Fruit fly (Drosophila melanogaster) whole organism, embryonic: ENCODE measurements around the gene CG6830.

Source experiments
- Abd-B ChIP-seq: fragments of 200-800 bp; sonication (Bioruptor generic); optimal IDR thresholded peaks from 2 replicates; lab custom pipeline; 2018; ENCODE audit warnings: missing biosample characterization, mild to moderate bottlenecking, missing genetic modification characterization, moderate library complexity
- B-H1 ChIP-seq: fragments of 200-800 bp; sonication (Bioruptor generic); IDR thresholded peaks from 3 replicates; pipeline ENCODE4 v1.3.6; 2022; ENCODE audit warnings: missing biosample characterization, missing genetic modification characterization
- Bdp1 ChIP-seq: fragments of 200-800 bp; sonication (Bioruptor generic); optimal IDR thresholded peaks from 3 replicates; lab custom pipeline; 2016; ENCODE audit warnings: missing biosample characterization, missing genetic modification characterization
- CG10543 ChIP-seq: fragments of 200-800 bp; sonication (Bioruptor generic); optimal IDR thresholded peaks from 3 replicates; lab custom pipeline; 2017; ENCODE audit warnings: missing biosample characterization, mild to moderate bottlenecking, missing genetic modification characterization, moderate library complexity
- CG10979 ChIP-seq: fragments of 200-800 bp; sonication (Bioruptor generic); optimal IDR thresholded peaks from 2 replicates; lab custom pipeline; 2018; ENCODE audit warnings: missing biosample characterization, mild to moderate bottlenecking, missing genetic modification characterization, moderate library complexity
- CG11695 ChIP-seq: fragments of 200-800 bp; sonication (Bioruptor generic); IDR thresholded peaks from 3 replicates; pipeline ENCODE4 v1.3.6; 2022; ENCODE audit warnings: missing biosample characterization, missing genetic modification characterization
- CG13894 ChIP-seq: fragments of 200-800 bp; sonication (Bioruptor generic); optimal IDR thresholded peaks from 3 replicates; lab custom pipeline; 2018; ENCODE audit warnings: missing biosample characterization, mild to moderate bottlenecking, missing genetic modification characterization, moderate library complexity
- CG15011 ChIP-seq: fragments of 200-800 bp; sonication (Bioruptor generic); optimal IDR thresholded peaks from 3 replicates; lab custom pipeline; 2018; ENCODE audit warnings: missing biosample characterization, mild to moderate bottlenecking, missing genetic modification characterization
- CG15073 ChIP-seq: fragments of 200-800 bp; sonication (Bioruptor generic); optimal IDR thresholded peaks from 2 replicates; lab custom pipeline; 2016; ENCODE audit warnings: missing biosample characterization, missing genetic modification characterization
- CG17612 ChIP-seq: fragments of 200-800 bp; sonication (Bioruptor generic); IDR thresholded peaks from 2 replicates; pipeline ENCODE4 v1.3.6; 2022; ENCODE audit warnings: missing biosample characterization, missing genetic modification characterization
- CG2712 ChIP-seq: fragments of 200-800 bp; optimal IDR thresholded peaks from 3 replicates; lab custom pipeline; 2019; ENCODE audit warnings: missing biosample characterization, mild to moderate bottlenecking, missing genetic modification characterization, moderate library complexity
- CG34376 ChIP-seq: fragments of 200-800 bp; sonication (Bioruptor generic); optimal IDR thresholded peaks from 2 replicates; lab custom pipeline; 2018; ENCODE audit warnings: missing biosample characterization, mild to moderate bottlenecking, missing genetic modification characterization
- CG5180 ChIP-seq: fragments of 200-800 bp; sonication (Bioruptor generic); optimal IDR thresholded peaks from 3 replicates; lab custom pipeline; 2017; ENCODE audit warnings: missing biosample characterization, missing genetic modification characterization, mild to moderate bottlenecking, moderate library complexity, missing genetic modification reagents
- CG6175 ChIP-seq: fragments of 200-800 bp; sonication (Bioruptor generic); IDR thresholded peaks from 3 replicates; pipeline ENCODE4 v1.3.6; 2022; ENCODE audit warnings: missing biosample characterization, missing genetic modification characterization
- CG6272 ChIP-seq: fragments of 200-800 bp; sonication (Bioruptor generic); IDR thresholded peaks from 2 replicates; pipeline ENCODE4 v1.3.6; 2022; ENCODE audit warnings: missing biosample characterization, missing genetic modification characterization
- CG6791 ChIP-seq: fragments of 200-800 bp; sonication (Bioruptor generic); IDR thresholded peaks from 3 replicates; pipeline ENCODE4 v1.3.6; 2022; ENCODE audit warnings: missing biosample characterization, missing genetic modification characterization; ENCODE audit not compliant: partially characterized antibody
- CG6813 ChIP-seq: fragments of 200-800 bp; sonication (Bioruptor generic); optimal IDR thresholded peaks from 2 replicates; lab custom pipeline; 2017; ENCODE audit warnings: missing biosample characterization, missing genetic modification characterization, mild to moderate bottlenecking, moderate library complexity, missing genetic modification reagents
- CG7839 ChIP-seq: fragments of 200-800 bp; sonication (Bioruptor generic); optimal IDR thresholded peaks from 3 replicates; lab custom pipeline; 2018; ENCODE audit warnings: missing biosample characterization, mild to moderate bottlenecking, missing genetic modification characterization, moderate library complexity
- CG7963 ChIP-seq: fragments of 200-800 bp; sonication (Bioruptor generic); IDR thresholded peaks from 3 replicates; pipeline ENCODE4 v1.3.6; 2022; ENCODE audit warnings: missing biosample characterization, missing genetic modification characterization; ENCODE audit not compliant: partially characterized antibody
- CG8089 ChIP-seq: fragments of 200-800 bp; sonication (Bioruptor generic); optimal IDR thresholded peaks from 3 replicates; lab custom pipeline; 2016; ENCODE audit warnings: missing biosample characterization, missing genetic modification characterization
- CG8290 ChIP-seq, 3 experiments: fragments of 200-800 bp; sonication (Bioruptor generic); optimal IDR thresholded peaks; 2 replicates each; lab custom pipeline; 2016 to 2019; ENCODE audit warnings: missing biosample characterization in 3 of 3, missing genetic modification characterization in 3 of 3, mild to moderate bottlenecking in 2 of 3, moderate library complexity in 1 of 3
- CG8359 ChIP-seq: fragments of 200-800 bp; sonication (Bioruptor generic); optimal IDR thresholded peaks from 2 replicates; lab custom pipeline; 2017; ENCODE audit warnings: missing biosample characterization, mild to moderate bottlenecking, missing genetic modification characterization, borderline replicate concordance
- CG8388 ChIP-seq: fragments of 200-800 bp; sonication (Bioruptor generic); optimal IDR thresholded peaks from 2 replicates; lab custom pipeline; 2019; ENCODE audit warnings: missing biosample characterization, mild to moderate bottlenecking, missing genetic modification characterization, moderate library complexity
- CHES-1-like ChIP-seq: fragments of 200-800 bp; sonication (Bioruptor generic); optimal IDR thresholded peaks from 2 replicates; lab custom pipeline; 2016; ENCODE audit warnings: missing biosample characterization, missing genetic modification characterization
- D ChIP-seq, 2 experiments: fragments of 200-800 bp in 1 of 2; fragments of >200 bp in 1 of 2; sonication (Bioruptor generic) in 1 of 2; optimal IDR thresholded peaks; 2 replicates in 1 of 2; 3 replicates in 1 of 2; lab custom pipeline; 2017; ENCODE audit warnings: mild to moderate bottlenecking in 1 of 2, missing biosample characterization in 1 of 2, missing genetic modification characterization in 1 of 2, missing genetic modification reagents in 1 of 2
- Dad ChIP-seq: fragments of 200-800 bp; sonication (Bioruptor generic); optimal IDR thresholded peaks from 3 replicates; lab custom pipeline; 2016; ENCODE audit warnings: missing biosample characterization, missing genetic modification characterization
- GATAe ChIP-seq: fragments of 200-800 bp; sonication (Bioruptor generic); conservative IDR thresholded peaks from 2 replicates; pipeline ENCODE4 v1.3.6; 2022; ENCODE audit warnings: missing biosample characterization, missing genetic modification characterization
- Hr3 ChIP-seq: fragments of 200-800 bp; sonication (Bioruptor generic); optimal IDR thresholded peaks from 3 replicates; lab custom pipeline; 2016; ENCODE audit warnings: missing biosample characterization, missing genetic modification characterization
- Kr ChIP-seq: fragments of 200-800 bp; sonication (Bioruptor generic); optimal IDR thresholded peaks from 2 replicates; lab custom pipeline; 2017; ENCODE audit warnings: missing biosample characterization, mild to moderate bottlenecking, missing genetic modification characterization
- Ptx1 ChIP-seq: fragments of 200-800 bp; sonication (Bioruptor generic); IDR thresholded peaks from 2 replicates; pipeline ENCODE4 v1.3.6; 2022; ENCODE audit warnings: missing biosample characterization, missing genetic modification characterization
- Rx ChIP-seq: fragments of 200-800 bp; sonication (Bioruptor generic); IDR thresholded peaks from 2 replicates; pipeline ENCODE4 v1.3.6; 2022; ENCODE audit warnings: missing biosample characterization, missing genetic modification characterization
- ab ChIP-seq: fragments of 200-800 bp; sonication (Bioruptor generic); optimal IDR thresholded peaks from 2 replicates; lab custom pipeline; 2016; ENCODE audit warnings: missing biosample characterization, missing genetic modification characterization
- al ChIP-seq: fragments of 200-800 bp; sonication (Bioruptor generic); IDR thresholded peaks from 2 replicates; pipeline ENCODE4 v1.3.6; 2022; ENCODE audit warnings: missing biosample characterization, missing genetic modification characterization
- ap ChIP-seq: fragments of 200-800 bp; sonication (Bioruptor generic); IDR thresholded peaks from 2 replicates; pipeline ENCODE4 v1.3.6; 2022; ENCODE audit warnings: missing biosample characterization, missing genetic modification characterization
- ash1 ChIP-seq: fragments of 200-800 bp; sonication (Bioruptor generic); optimal IDR thresholded peaks from 2 replicates; lab custom pipeline; 2018; ENCODE audit warnings: missing biosample characterization, mild to moderate bottlenecking, missing genetic modification characterization
- bcd ChIP-seq: fragments of 200-800 bp; sonication (Bioruptor generic); optimal IDR thresholded peaks from 2 replicates; lab custom pipeline; 2017; ENCODE audit warnings: missing biosample characterization, mild to moderate bottlenecking, missing genetic modification characterization
- corto ChIP-seq: fragments of 200-800 bp; sonication (Bioruptor generic); optimal IDR thresholded peaks from 2 replicates; lab custom pipeline; 2016; ENCODE audit warnings: missing biosample characterization, mild to moderate bottlenecking, missing genetic modification characterization, moderate library complexity
- crp ChIP-seq, 2 experiments: fragments of 200-800 bp; sonication (Bioruptor generic); optimal IDR thresholded peaks; 2 replicates in 1 of 2; 3 replicates in 1 of 2; lab custom pipeline; 2017; ENCODE audit warnings: missing biosample characterization in 2 of 2, missing genetic modification characterization in 2 of 2, mild to moderate bottlenecking in 1 of 2, moderate library complexity in 1 of 2
- dm ChIP-seq: fragments of 200-800 bp; sonication (Bioruptor generic); optimal IDR thresholded peaks from 3 replicates; lab custom pipeline; 2016; ENCODE audit warnings: missing biosample characterization, missing genetic modification characterization
- eyg ChIP-seq: fragments of 200-800 bp; sonication (Bioruptor generic); optimal IDR thresholded peaks from 3 replicates; lab custom pipeline; 2016; ENCODE audit warnings: missing biosample characterization, missing genetic modification characterization
- gem ChIP-seq: fragments of 200-800 bp; sonication (Bioruptor generic); optimal IDR thresholded peaks from 2 replicates; lab custom pipeline; 2019; ENCODE audit warnings: missing biosample characterization, mild to moderate bottlenecking, missing genetic modification characterization, moderate library complexity
- insv ChIP-seq, 2 experiments: fragments of 200-800 bp; sonication (Bioruptor generic); optimal IDR thresholded peaks; 3 replicates each; lab custom pipeline; 2016 to 2018; ENCODE audit warnings: missing biosample characterization in 2 of 2, missing genetic modification characterization in 2 of 2
- kah ChIP-seq: fragments of 200-800 bp; sonication (Bioruptor generic); optimal IDR thresholded peaks from 2 replicates; lab custom pipeline; 2018; ENCODE audit warnings: missing biosample characterization, mild to moderate bottlenecking, missing genetic modification characterization
- klu ChIP-seq: fragments of 200-800 bp; sonication (Bioruptor generic); IDR thresholded peaks from 2 replicates; pipeline ENCODE4 v1.3.6; 2022; ENCODE audit warnings: missing biosample characterization, missing genetic modification characterization
- mld ChIP-seq: fragments of 200-800 bp; sonication (Bioruptor generic); IDR thresholded peaks from 3 replicates; pipeline ENCODE4 v1.3.6; 2022; ENCODE audit warnings: missing biosample characterization, missing genetic modification characterization; ENCODE audit not compliant: partially characterized antibody
- sim ChIP-seq: fragments of 200-800 bp; sonication (Bioruptor generic); IDR thresholded peaks from 2 replicates; pipeline ENCODE4 v1.3.6; 2022; ENCODE audit warnings: missing biosample characterization, missing genetic modification characterization
- tup ChIP-seq: fragments of 200-800 bp; sonication (Bioruptor generic); optimal IDR thresholded peaks from 2 replicates; lab custom pipeline; 2016; ENCODE audit warnings: missing biosample characterization, mild to moderate bottlenecking, missing genetic modification characterization, moderate library complexity
- wek ChIP-seq: fragments of 200-800 bp; sonication (Bioruptor generic); optimal IDR thresholded peaks from 3 replicates; lab custom pipeline; 2018; ENCODE audit warnings: missing biosample characterization, mild to moderate bottlenecking, missing genetic modification characterization, moderate library complexity

CG6830 gene

DNA sequence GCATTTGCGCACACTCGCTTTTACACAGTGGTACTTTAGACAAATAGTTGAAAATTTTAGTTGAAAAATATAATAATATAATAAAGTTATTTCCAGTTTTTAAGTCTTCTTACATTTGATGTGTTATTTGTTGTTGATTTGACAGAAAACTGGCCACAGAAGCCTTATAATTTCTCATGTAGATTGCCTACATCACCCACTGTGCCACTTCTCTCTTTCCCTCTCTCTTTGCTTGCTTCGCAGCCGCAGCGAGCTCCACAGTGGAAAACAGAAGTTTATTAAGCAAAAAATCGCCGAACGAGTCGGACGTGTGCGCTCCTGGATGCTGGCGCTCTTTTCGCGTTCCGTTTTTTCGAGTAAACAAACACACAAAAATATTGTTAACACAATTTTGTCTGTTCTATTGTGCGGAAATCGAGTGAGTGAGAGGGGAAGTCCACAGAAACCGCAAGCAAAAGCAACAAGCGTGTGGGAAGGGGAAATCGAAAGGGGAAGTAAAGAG, 28.2 kb downstream of the CG6830 start, which contains the start of gene CG42327 (continued):
- TF ChIP-seq CG7839 (tag; lab: Kevin White, UChicago) (peak; percentile 93), CG6813 (GFP tag; lab: Kevin White, UChicago) (peak; percentile 94), CG7963 (GFP tag; lab: Robert Waterston, UW) (no peak), CG8359 (GFP tag; lab: Kevin White, UChicago) (peak; percentile 85), D (optimal IDR thresholded peaks at IDR 0.05; lab: Kevin White, UChicago) (no peak), D (GFP tag; optimal IDR thresholded peaks at IDR 0.05; lab: Kevin White, UChicago) (peak; percentile 91), mld (GFP tag; lab: Robert Waterston, UW) (no peak), CG15073 (GFP tag; lab: Kevin White, UChicago) (peak; percentile 26), crp (GFP tag; optimal IDR thresholded peaks at IDR 0.05; lab: Kevin White, UChicago) (peak in 1 of 2 experiments; percentile 59), kah (peak; percentile 79), CG11695 (peak; percentile 95), tup (GFP tag; lab: Kevin White, UChicago) (peak; percentile 83), Hr3 (GFP tag; lab: Kevin White, UChicago) (peak; percentile 92), CG17612 (GFP tag; lab: Robert Waterston, UW) (peak; percentile 78), wek (GFP tag; lab: Kevin White, UChicago) (peak; percentile 60), CG6175 (GFP tag; lab: Robert Waterston, UW) (peak; percentile 78; the same call in 2 of the 3 replicates), CG10979 (tag; lab: Kevin White, UChicago) (peak; percentile 96), bcd (GFP tag; lab: Kevin White, UChicago) (peak; percentile 94), CG8388 (GFP tag; lab: Kevin White, UChicago) (peak; percentile 97), Kr (GFP tag; lab: Kevin White, UChicago) (peak; percentile 4), Ptx1 (GFP tag; lab: Robert Waterston, UW) (peak; percentile 96), CG8290 (GFP tag; optimal IDR thresholded peaks at IDR 0.05; lab: Kevin White, UChicago) (peak; percentile 80), CG8290 (tag; optimal IDR thresholded peaks at IDR 0.05; lab: Kevin White, UChicago) (peak; percentile 23 to 74), CG34376 (GFP tag; lab: Kevin White, UChicago) (peak; percentile 77), CG6272 (GFP tag; lab: Robert Waterston, UW) (peak; percentile 93), CG5180 (GFP tag; lab: Kevin White, UChicago) (peak; percentile 75), B-H1 (GFP tag; lab: Robert Waterston, UW) (peak; percentile 94), ap (GFP tag; lab: Robert Waterston, UW) (peak; percentile 93), CG10543 (GFP tag; lab: Kevin White, UChicago) (peak; percentile 80), klu (GFP tag; lab: Robert Waterston, UW) (peak; percentile 81), ash1 (GFP tag; lab: Kevin White, UChicago) (peak; percentile 21), sim (peak; percentile 94), eyg (GFP tag; lab: Kevin White, UChicago) (peak; percentile 56), CHES-1-like (GFP tag; lab: Kevin White, UChicago) (peak; percentile 77), gem (tag; lab: Kevin White, UChicago) (peak; percentile 98), CG2712 (tag; lab: Kevin White, UChicago) (peak; percentile 98), CG8089 (GFP tag; lab: Kevin White, UChicago) (peak; percentile 60), CG13894 (peak; percentile 65), al (GFP tag; lab: Robert Waterston, UW) (peak; percentile 87), CG15011 (peak; percentile 80), Dad (peak; percentile 79), ab (GFP tag; lab: Kevin White, UChicago) (no peak), CG6791 (GFP tag; lab: Robert Waterston, UW) (peak; percentile 48; the same call in 1 of the 3 replicates), Abd-B (GFP tag; lab: Kevin White, UChicago) (peak; percentile 86), GATAe (GFP tag; lab: Robert Waterston, UW) (peak; percentile 45; the same call in 1 of the 2 replicates), dm (peak; percentile 65), corto (GFP tag; lab: Kevin White, UChicago) (peak; percentile 92), Bdp1 (peak; percentile 83), Rx (GFP tag; lab: Robert Waterston, UW) (peak; percentile 94), insv (GFP tag; optimal IDR thresholded peaks at IDR 0.05; lab: Kevin White, UChicago) (peak in 1 of 2 experiments; percentile 44)
